Fruit fly (Drosophila melanogaster) whole organism, adult: ENCODE data around the gene rha.

ENCODE experiments used
- CG11617 ChIP-seq: fragments of 200-800 bp; sonication (Bioruptor generic); optimal IDR thresholded peaks from 2 replicates; lab custom pipeline; 2017; ENCODE audit warnings: mild to moderate bottlenecking, missing biosample characterization, missing genetic modification reagents, missing genetic modification characterization
- CG12768 ChIP-seq: fragments of 200-800 bp; sonication (Bioruptor generic); optimal IDR thresholded peaks from 2 replicates; lab custom pipeline; 2017; ENCODE audit warnings: missing biosample characterization, missing genetic modification characterization, mild to moderate bottlenecking, moderate library complexity, missing genetic modification reagents
- CG7101 ChIP-seq: fragments of 200-800 bp; sonication (Bioruptor generic); optimal IDR thresholded peaks from 2 replicates; lab custom pipeline; 2018; ENCODE audit warnings: missing biosample characterization, mild to moderate bottlenecking, missing genetic modification characterization, moderate library complexity
- Clk ChIP-seq: fragments of 200-800 bp; sonication (Bioruptor generic); optimal IDR thresholded peaks from 2 replicates; lab custom pipeline; 2017; ENCODE audit warnings: missing biosample characterization, missing genetic modification characterization
- Mnt ChIP-seq: fragments of 200-800 bp; sonication (Bioruptor generic); optimal IDR thresholded peaks from 2 replicates; lab custom pipeline; 2016; ENCODE audit warnings: missing biosample characterization, mild to moderate bottlenecking, missing genetic modification characterization
- bab1 ChIP-seq: fragments of 200-800 bp; sonication (Bioruptor generic); optimal IDR thresholded peaks from 3 replicates; lab custom pipeline; 2019; ENCODE audit warnings: missing biosample characterization, mild to moderate bottlenecking, missing genetic modification characterization, moderate library complexity
- kay ChIP-seq: fragments of 200-800 bp; sonication (Bioruptor generic); peaks from one replicate; lab custom pipeline; 2016; ENCODE audit warnings: missing biosample characterization, missing genetic modification characterization, borderline replicate concordance
- tj ChIP-seq: fragments of 200-800 bp; sonication (Bioruptor generic); optimal IDR thresholded peaks from 3 replicates; lab custom pipeline; 2017; ENCODE audit warnings: missing biosample characterization, mild to moderate bottlenecking, missing genetic modification characterization, moderate library complexity

DNA sequence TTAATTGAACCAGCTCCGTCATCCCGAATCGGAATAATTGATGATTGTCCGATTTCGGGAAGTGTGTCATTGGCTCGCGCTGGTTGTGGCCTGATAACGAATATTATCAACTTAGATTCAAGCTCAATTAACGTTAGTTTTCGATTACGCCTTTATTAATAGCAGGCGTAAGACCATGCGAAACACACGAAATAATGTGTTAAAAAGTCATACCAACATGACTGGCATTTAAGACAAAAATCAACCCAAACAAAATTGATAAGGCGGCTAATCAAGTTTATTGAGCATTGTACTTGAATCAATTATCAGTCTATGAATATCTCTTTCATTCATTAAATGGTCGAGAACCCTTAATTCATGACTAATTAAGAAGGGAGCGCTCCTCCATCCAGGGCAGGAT is 30.9 kb upstream of the rha start:
- no peak for TF ChIP-seq CG7101 (tag; lab: Kevin White, UChicago)
- no peak for TF ChIP-seq kay
- TF ChIP-seq Mnt (GFP tag; lab: Kevin White, UChicago): no peak
- no peak for TF ChIP-seq CG11617 (GFP tag; lab: Kevin White, UChicago)
- TF ChIP-seq CG12768 (GFP tag; lab: Kevin White, UChicago): no peak
- TF ChIP-seq tj: no peak
- TF ChIP-seq Clk (GFP tag; lab: Kevin White, UChicago): no peak
- no peak for TF ChIP-seq bab1
